Worm (Caenorhabditis elegans): ENCODE results near the gene cest-2.2.

ce11 chrV:14146199-14146598 is 29.0 kb downstream of the cest-2.2 start, which contains the start of gene acs-10:
- TF ChIP-seq T26A8.4 (GFP tag; IDR thresholded peaks at IDR 0.05): no peak
- TF ChIP-seq ztf-11 (tag; optimal IDR thresholded peaks at IDR 0.05): no peak
- no peak for TF ChIP-seq F26F4.8 (GFP tag; conservative IDR thresholded peaks at IDR 0.05)
- TF ChIP-seq mes-2 (tag; optimal IDR thresholded peaks at IDR 0.05; ENCODE audit: poor library complexity, severe bottlenecking): no peak
- TF ChIP-seq snpc-4 (tag; optimal IDR thresholded peaks at IDR 0.05): no peak
- TF ChIP-seq ZK337.2 (GFP tag; IDR thresholded peaks at IDR 0.05): no peak
- TF ChIP-seq skn-1 (tag; optimal IDR thresholded peaks at IDR 0.05): no peak

Measured in whole organism, L4 larva.